Worm (Caenorhabditis elegans): Measurements from ENCODE around the gene T21C9.6.

ce11 chrV:10615496-10615895, 33.8 kb downstream of the T21C9.6 start, which contains the start of gene H09F14.1:
- TF ChIP-seq dao-5 (tag; optimal IDR thresholded peaks at IDR 0.05) (no peak), W03F9.2 (tag; optimal IDR thresholded peaks at IDR 0.05) (no peak), him-1 (tag; optimal IDR thresholded peaks at IDR 0.05) (no peak)

Measured in whole organism, L4/young adult.